Worm (Caenorhabditis elegans): ENCODE data around the gene C05D12.1.
"Not testable (repeated sequence)": the region's sequence is repeated elsewhere in the genome, so short reads cannot be mapped to it uniquely, and the experiment has no call there.

C05D12.1 gene

DNA sequence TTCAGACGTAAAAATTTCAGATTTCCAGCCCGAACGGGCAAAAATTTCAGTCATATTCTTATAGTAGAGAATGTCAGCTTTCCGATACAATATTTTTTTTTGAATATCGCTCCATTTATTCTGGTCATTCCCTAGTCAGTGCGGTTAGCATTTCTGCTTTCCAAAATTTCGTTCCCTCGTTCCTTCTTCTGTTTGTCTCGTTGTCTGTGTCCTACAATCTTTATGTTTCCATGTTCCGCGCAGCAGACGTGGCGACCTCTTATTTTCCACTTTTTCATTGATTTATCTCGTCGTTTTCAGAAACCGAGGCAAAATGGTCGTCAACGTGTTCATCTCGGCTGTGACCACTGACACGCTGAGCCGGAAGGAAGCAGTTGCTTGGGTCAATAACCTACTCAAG lies 26.9 kb upstream of the C05D12.1 start, which contains the start of gene ebp-2:
TSS of gene ebp-2 (plus strand) at position 301 of the 400 bp plus-strand sequence.
- not testable (repeated sequence) for TF ChIP-seq him-1, dao-5, W03F9.2 (tag; optimal IDR thresholded peaks at IDR 0.05)

DNA sequence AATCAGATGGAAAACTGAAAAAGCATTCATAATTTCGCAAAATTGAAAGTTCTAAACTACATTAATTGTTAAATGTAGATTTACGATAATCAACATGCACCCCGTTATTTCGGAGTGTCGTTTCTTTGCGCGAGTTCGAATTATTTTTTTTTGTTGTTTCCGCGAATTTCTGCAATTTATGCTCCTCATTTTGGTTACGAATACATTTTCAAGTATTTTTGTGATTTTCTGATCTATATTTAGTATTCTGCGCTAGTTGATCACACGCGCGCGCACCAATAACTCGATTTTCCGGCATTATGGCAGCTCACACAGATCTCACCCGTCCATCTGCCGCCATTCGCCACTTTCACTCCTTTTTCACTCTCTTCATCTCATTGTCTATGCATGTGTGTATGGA lies 24.7 kb upstream of the C05D12.1 start, which contains the start of gene VW02B12L.2:
TSS of gene VW02B12L.2 (minus strand) at position 65 of the 400 bp plus-strand sequence.
- TF ChIP-seq dao-5 (tag; optimal IDR thresholded peaks at IDR 0.05) = no peak
- no peak for TF ChIP-seq W03F9.2 (tag; optimal IDR thresholded peaks at IDR 0.05)
- no peak for TF ChIP-seq him-1 (tag; optimal IDR thresholded peaks at IDR 0.05)

DNA sequence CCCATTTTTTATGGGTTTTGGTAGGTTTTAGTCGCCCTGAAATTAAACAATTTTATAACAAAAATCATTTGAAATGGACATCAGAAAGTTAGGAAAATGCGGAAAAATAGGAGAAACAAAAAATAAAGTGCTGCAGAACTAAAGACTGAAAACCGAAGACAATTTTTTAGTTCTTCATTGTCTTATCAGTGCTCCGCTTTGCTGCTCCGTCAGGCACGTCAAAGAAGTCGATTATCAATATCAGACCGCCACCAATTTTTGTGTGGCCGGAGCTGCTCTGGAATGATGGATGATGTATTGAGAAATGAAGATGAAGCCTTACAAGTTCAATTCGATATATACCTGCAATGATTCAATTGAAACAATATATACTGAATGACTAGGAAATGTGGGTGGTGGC lies 22.8 kb upstream of the C05D12.1 start, which contains the start of gene vha-6:
TSS of gene vha-6 (minus strand) at position 36 of the 400 bp plus-strand sequence.
- TF ChIP-seq W03F9.2 (tag; optimal IDR thresholded peaks at IDR 0.05) = no peak
- TF ChIP-seq him-1 (tag; optimal IDR thresholded peaks at IDR 0.05) = no peak
- TF ChIP-seq dao-5 (tag; optimal IDR thresholded peaks at IDR 0.05) = no peak

DNA sequence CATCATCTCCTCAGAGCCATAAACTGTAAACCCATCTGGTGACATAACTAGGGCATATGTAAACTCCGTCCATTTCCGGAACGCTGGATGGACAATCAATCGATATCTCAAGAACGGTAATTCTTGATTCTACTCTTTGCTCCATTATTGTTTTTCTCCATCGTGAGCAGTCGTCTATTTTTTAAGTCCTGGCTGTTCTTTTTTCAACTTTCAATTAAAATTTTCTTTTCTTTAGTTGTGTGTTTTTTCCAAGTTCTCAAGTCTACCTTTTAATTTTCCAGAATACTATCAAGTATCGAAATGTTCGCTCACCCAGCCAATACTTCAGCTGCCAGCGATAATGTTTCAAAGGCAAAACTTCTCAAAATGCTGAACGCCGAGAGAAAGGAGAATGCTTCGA lies 18.4 kb upstream of the C05D12.1 start, which contains the start of gene C05D12.5:
TSS of gene C05D12.5 (plus strand) at position 301 of the 400 bp plus-strand sequence.
- TF ChIP-seq him-1 (tag; optimal IDR thresholded peaks at IDR 0.05) (no peak), dao-5 (tag; optimal IDR thresholded peaks at IDR 0.05) (no peak), W03F9.2 (tag; optimal IDR thresholded peaks at IDR 0.05) (no peak)

DNA sequence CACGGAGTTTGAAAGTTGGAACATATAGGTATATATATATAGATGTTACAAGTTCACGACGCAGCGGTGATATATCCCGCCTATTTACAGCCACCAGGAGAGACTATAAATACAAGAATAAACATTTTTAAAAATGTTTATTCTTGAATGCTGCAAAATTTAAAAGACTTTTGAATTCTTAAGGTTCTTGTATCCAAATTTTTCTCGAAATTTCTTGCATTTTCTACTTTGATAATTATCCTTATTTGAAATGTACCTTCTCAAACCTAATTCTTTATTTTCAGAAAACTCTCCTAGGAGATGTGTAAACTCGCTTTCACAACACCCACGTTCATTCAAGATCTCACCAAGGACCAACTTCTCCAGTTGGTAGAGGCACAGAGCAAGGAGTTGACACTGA lies 16.0 kb upstream of the C05D12.1 start, which contains the start of gene C05D12.4:
TSS of gene C05D12.4 (plus strand) at position 301 of the 400 bp plus-strand sequence.
- TF ChIP-seq him-1 (tag; optimal IDR thresholded peaks at IDR 0.05) (no peak), W03F9.2 (tag; optimal IDR thresholded peaks at IDR 0.05) (no peak), dao-5 (tag; optimal IDR thresholded peaks at IDR 0.05) (no peak)

DNA sequence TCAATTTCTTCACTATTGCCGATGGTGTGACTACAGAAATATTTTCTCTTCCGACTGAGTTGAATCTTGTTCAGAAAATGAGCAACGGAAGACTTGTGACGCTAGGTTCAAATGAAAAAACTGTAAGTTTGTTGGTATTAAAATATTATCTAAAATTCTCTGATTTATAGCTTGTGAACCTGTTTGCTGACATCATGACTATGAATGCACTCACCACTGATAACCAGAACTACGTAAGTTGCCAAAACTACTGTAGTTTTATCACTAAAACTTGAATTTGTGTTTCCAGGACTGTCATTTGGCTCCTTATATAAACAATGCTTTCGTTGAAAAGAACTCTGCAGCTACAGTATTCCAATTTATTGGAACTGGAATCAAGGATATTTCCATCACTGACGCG lies 13.0 kb upstream of the C05D12.1 start:
- no peak for TF ChIP-seq dao-5 (tag; optimal IDR thresholded peaks at IDR 0.05)
- TF ChIP-seq him-1 (tag; optimal IDR thresholded peaks at IDR 0.05) = no peak
- TF ChIP-seq W03F9.2 (tag; optimal IDR thresholded peaks at IDR 0.05) = no peak

DNA sequence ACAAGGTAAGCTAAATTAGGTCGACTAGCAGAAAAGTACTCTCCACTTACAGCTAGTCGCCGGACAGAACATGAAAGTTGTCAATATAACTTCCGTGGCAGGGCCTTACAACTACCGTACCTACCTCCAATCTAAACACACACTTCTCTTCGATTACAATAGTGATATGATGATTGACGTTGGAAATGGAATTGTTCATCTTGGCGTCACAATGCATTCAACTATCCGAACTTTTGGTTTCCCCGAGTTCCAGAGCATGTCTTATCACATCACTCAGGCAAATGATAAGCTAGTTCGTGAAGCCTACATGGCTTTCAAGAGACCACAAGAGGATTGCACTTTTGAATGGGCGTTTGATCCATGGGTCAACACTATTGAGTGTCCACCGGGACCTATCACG lies 11.8 kb upstream of the C05D12.1 start:
- no peak for TF ChIP-seq him-1 (tag; optimal IDR thresholded peaks at IDR 0.05)
- TF ChIP-seq dao-5 (tag; optimal IDR thresholded peaks at IDR 0.05) = no peak
- no peak for TF ChIP-seq W03F9.2 (tag; optimal IDR thresholded peaks at IDR 0.05)

DNA sequence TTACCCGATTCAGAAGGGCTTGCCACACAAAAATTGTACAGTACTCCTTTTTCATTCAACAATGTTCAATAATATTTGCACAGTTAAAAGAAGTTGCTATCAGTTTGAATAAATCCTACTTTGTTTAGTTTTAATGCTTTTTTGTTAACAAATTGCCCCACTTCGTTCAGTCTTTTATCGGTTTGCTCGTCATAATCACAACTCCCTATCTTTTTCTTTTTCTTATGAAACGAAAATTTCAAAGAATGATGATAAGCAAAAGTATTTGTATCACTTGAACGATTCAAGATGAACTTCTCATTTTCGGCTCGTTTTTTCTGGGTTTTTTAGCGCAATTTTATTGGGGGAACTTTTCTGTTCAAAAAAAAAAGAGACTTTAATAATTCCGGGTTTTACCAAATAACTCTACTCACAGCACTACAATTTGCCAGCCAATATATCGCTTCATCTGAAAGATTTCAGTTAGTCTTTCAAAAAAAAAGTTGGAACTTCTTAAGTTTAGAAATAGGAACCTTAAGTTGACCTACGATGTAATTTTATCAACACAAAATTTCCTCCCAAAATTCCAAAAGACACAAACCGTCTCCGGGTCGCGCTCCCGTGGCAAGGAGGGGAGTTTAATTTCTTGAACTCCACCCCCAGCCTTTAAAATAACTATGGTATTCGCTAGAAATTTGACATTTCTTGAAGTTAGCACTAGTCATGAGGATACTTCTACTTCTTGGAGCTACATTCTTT lies 9.2 kb upstream of the C05D12.1 start, which contains the start of gene C05D12.3:
TSS of gene C05D12.3 (plus strand) at position 688 of the 738 bp plus-strand sequence.
- TF ChIP-seq him-1 (tag; optimal IDR thresholded peaks at IDR 0.05) (no peak), dao-5 (tag; optimal IDR thresholded peaks at IDR 0.05) (no peak)

DNA sequence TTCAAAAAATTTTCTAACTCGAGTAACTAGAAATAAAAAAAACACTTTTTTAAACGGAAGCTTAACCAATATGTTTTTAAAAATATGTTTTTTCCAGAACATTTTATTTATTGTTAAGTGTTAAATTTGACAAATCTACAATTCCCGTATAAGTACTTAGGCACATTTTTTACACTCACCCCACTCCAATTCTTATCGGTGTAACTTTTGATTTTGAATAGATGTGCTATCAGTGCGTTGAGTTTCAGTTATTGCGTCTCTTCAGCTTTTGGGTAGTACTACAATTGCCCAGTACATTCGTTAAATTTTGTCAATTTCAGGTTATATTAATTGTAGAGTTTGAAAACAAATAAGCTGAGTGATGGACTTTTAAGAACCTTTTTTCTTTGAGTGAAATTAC lies 8.5 kb upstream of the C05D12.1 start:
- TF ChIP-seq W03F9.2 (tag; optimal IDR thresholded peaks at IDR 0.05) (no peak), him-1 (tag; optimal IDR thresholded peaks at IDR 0.05) (no peak), dao-5 (tag; optimal IDR thresholded peaks at IDR 0.05) (no peak)

DNA sequence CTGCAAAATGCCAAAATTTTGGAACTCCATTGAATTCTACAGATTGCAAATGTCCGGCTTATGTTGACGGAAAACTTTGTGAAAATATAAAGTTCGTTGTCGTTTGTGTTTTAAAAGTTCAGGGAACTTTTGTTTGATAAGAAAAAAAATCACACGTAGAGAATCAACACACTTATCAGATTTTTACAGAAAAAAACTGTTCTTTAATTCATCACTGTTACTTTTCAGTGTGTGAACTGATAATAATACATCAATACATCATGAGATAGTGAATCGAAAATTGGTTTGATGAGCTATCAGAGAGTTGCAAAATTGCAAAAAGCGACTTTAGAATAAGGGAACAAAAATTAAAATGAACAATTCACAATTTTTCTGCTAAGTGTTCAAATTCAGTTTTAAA lies 2.9 kb upstream of the C05D12.1 start:
- TF ChIP-seq him-1 (tag; optimal IDR thresholded peaks at IDR 0.05) = no peak
- TF ChIP-seq dao-5 (tag; optimal IDR thresholded peaks at IDR 0.05) = no peak
- TF ChIP-seq W03F9.2 (tag; optimal IDR thresholded peaks at IDR 0.05) = peak; percentile 2

DNA sequence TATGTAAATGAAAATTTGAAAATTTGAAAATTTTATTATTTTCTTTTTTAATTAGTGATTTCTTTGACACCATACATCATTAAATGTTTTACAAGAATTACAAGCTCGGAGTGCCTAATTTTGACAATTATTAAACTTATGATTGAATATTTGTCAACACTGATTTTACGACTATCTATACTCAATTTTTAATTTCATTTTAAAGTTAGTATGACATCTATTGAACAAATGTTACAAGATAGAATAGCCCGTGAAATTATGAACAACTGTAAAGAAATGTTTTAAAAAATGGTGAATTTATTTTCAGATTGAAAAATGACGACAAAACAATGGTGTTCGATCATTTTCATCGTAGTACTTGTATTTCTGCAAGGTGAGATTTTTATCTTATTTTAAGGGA lies 2.4 kb upstream of the C05D12.1 start, which contains the start of gene C05D12.2:
TSS of gene C05D12.2 (plus strand) at position 301 of the 400 bp plus-strand sequence.
- TF ChIP-seq W03F9.2 (tag; optimal IDR thresholded peaks at IDR 0.05) = no peak
- no peak for TF ChIP-seq him-1 (tag; optimal IDR thresholded peaks at IDR 0.05)
- TF ChIP-seq dao-5 (tag; optimal IDR thresholded peaks at IDR 0.05) = no peak

DNA sequence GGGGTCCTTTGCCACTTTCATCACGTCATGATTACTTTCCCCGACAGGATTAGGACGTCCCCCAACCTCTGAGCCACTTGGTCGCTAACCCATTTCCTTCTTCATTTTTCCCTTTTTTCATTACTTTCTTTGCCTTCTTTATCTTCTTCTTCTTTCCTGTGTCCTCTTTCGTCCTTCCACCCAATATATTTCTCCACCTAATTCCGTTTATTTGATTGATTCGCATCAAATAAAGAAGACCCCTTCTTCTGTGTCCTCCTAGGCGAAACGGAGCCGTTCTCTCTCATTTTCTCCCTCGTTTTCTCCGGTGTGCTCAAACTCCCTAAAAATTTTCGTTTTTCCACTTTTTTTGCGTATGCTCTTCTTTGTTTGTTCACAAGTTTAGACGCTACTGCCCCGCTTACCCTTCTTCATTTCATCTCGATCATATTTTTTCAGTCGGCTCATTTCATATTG lies 5.9 kb downstream of the C05D12.1 start, which contains the start of gene C05D12.7:
TSS of gene C05D12.7 (plus strand) at position 406 of the 456 bp plus-strand sequence.
- no peak for TF ChIP-seq him-1 (tag; optimal IDR thresholded peaks at IDR 0.05)

DNA sequence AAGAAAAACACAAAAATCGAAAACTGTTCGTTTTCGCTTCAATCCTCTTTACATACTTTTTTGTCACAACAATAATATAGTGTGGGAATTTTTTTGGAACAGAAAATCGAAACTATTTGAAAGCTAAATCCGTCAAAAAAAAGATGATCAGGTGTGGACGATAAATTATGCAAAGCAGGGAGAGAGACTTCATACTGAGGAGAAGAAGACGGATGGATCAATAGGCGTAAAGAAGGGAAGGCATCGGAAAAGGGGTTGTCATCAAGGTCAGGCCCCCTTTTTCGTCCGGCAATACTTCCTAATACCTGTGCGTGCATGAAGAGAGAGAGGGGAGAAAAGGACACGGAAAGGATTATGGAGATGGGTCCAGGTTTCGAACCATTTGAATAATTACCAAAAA lies 15.2 kb downstream of the C05D12.1 start:
- TF ChIP-seq him-1 (tag; optimal IDR thresholded peaks at IDR 0.05) (no peak), dao-5 (tag; optimal IDR thresholded peaks at IDR 0.05) (no peak), W03F9.2 (tag; optimal IDR thresholded peaks at IDR 0.05) (no peak)

DNA sequence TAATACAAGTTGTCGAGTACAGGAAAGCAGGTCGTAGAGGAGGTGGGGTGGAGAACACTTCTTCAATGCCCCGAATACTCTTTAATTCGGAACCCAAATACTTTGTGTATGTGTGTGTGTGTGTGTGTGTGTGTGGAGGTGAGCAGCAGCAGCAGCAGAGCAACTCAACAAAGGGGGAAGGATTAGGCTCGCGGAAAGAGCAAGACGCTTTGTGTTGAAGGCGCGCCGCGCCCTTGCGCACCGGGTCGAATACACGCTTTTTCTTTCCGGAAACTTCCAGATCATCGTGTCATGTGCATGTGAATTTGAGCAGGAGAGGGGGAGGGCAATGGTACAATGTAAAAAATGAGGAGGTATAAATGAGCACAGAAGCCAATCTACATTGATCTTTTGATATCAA lies 16.8 kb downstream of the C05D12.1 start:
- TF ChIP-seq dao-5 (tag; optimal IDR thresholded peaks at IDR 0.05) (no peak), him-1 (tag; optimal IDR thresholded peaks at IDR 0.05) (no peak), W03F9.2 (tag; optimal IDR thresholded peaks at IDR 0.05) (no peak)
